Worm (Caenorhabditis elegans): Measurements from ENCODE around the gene nep-3.

The nep-3 gene

ce11 chrII:3843305-3843704 lies 33.7 kb downstream of the nep-3 start, which contains the start of the genes C17A2.7 and C17A2.3:
TSS of gene C17A2.7 (minus strand) at chrII:3843405.
TSS of gene C17A2.3 (plus strand) at chrII:3843609.
- TF ChIP-seq Y22D7AL.16 (tag; optimal IDR thresholded peaks at IDR 0.05), result no peak
- no peak for TF ChIP-seq zip-5 (tag; optimal IDR thresholded peaks at IDR 0.05)
- TF ChIP-seq K02D7.2 (tag; optimal IDR thresholded peaks at IDR 0.05), result no peak
- no peak for TF ChIP-seq unc-3 (GFP tag; conservative IDR thresholded peaks at IDR 0.05)
- no peak for TF ChIP-seq unc-3 (tag; optimal IDR thresholded peaks at IDR 0.05)
- no peak for TF ChIP-seq C08G9.2 (tag; optimal IDR thresholded peaks at IDR 0.05)

ce11 chrII:3839562-3839961 lies 37.5 kb downstream of the nep-3 start, which contains the start of gene C17A2.4:
TSS of gene C17A2.4 (plus strand) at chrII:3839862.
- TF ChIP-seq ref-2 (tag; optimal IDR thresholded peaks at IDR 0.05), result no peak
- no peak for TF ChIP-seq ceh-48 (tag; optimal IDR thresholded peaks at IDR 0.05)
- no peak for TF ChIP-seq nfya-1 (tag; optimal IDR thresholded peaks at IDR 0.05)
- TF ChIP-seq che-1 (tag; optimal IDR thresholded peaks at IDR 0.05), result no peak
- no peak for TF ChIP-seq ceh-19 (GFP tag; optimal IDR thresholded peaks at IDR 0.05)
- no peak for TF ChIP-seq elt-4 (tag; optimal IDR thresholded peaks at IDR 0.05)
- TF ChIP-seq npax-4 (tag; optimal IDR thresholded peaks at IDR 0.05), result no peak
- no peak for TF ChIP-seq mec-3 (tag; optimal IDR thresholded peaks at IDR 0.05; ENCODE audit: borderline replicate concordance)
- TF ChIP-seq T23F11.4 (GFP tag; optimal IDR thresholded peaks at IDR 0.05), result no peak
- TF ChIP-seq pax-1 (tag; optimal IDR thresholded peaks at IDR 0.05), result no peak
- TF ChIP-seq hlh-30 (tag; optimal IDR thresholded peaks at IDR 0.05; ENCODE audit: insufficient read depth), result no peak
- no peak for TF ChIP-seq ceh-6 (GFP tag; optimal IDR thresholded peaks at IDR 0.05)

- TF ChIP-seq rnt-1 (tag; optimal IDR thresholded peaks at IDR 0.05) (no peak), C08G9.2 (tag; optimal IDR thresholded peaks at IDR 0.05) (no peak)
Measured at ce11 chrII:3835915-3836314, 41.1 kb downstream of the nep-3 start, which contains the start of gene oac-4. TSS of gene oac-4 (minus strand) at chrII:3836015.

- TF ChIP-seq hlh-8 (tag; optimal IDR thresholded peaks at IDR 0.05) (no peak), unc-86 (tag; optimal IDR thresholded peaks at IDR 0.05) (no peak), sox-2 (GFP tag; IDR thresholded peaks at IDR 0.05) (no peak), K09A11.1 (tag; optimal IDR thresholded peaks at IDR 0.05; ENCODE audit: insufficient read depth) (no peak), nhr-232 (tag; optimal IDR thresholded peaks at IDR 0.05) (no peak), odd-2 (tag; optimal IDR thresholded peaks at IDR 0.05) (no peak), C38D4.7 (GFP tag; optimal IDR thresholded peaks at IDR 0.05) (no peak), pax-1 (tag; optimal IDR thresholded peaks at IDR 0.05) (no peak)
Measured at ce11 chrII:3832383-3832782, 44.6 kb downstream of the nep-3 start, which contains the start of gene F54D10.9. TSS of gene F54D10.9 (minus strand) at chrII:3832483.

- TF ChIP-seq odd-2 (tag; optimal IDR thresholded peaks at IDR 0.05), result no peak
- no peak for TF ChIP-seq ztf-16 (tag; optimal IDR thresholded peaks at IDR 0.05)
- no peak for TF ChIP-seq ceh-31 (tag; optimal IDR thresholded peaks at IDR 0.05)
- no peak for TF ChIP-seq fax-1 (tag; optimal IDR thresholded peaks at IDR 0.05)
- no peak for TF ChIP-seq elt-4 (tag; optimal IDR thresholded peaks at IDR 0.05)
- no peak for TF ChIP-seq nfya-1 (tag; optimal IDR thresholded peaks at IDR 0.05)
- no peak for TF ChIP-seq ceh-18 (tag; optimal IDR thresholded peaks at IDR 0.05)
- TF ChIP-seq pha-4 (tag; optimal IDR thresholded peaks at IDR 0.05), result no peak
- TF ChIP-seq sox-4 (tag; optimal IDR thresholded peaks at IDR 0.05), result no peak
- TF ChIP-seq F13H6.1 (tag; optimal IDR thresholded peaks at IDR 0.05), result no peak
- TF ChIP-seq ceh-2 (tag; optimal IDR thresholded peaks at IDR 0.05), result no peak
- TF ChIP-seq gmeb-2 (tag; optimal IDR thresholded peaks at IDR 0.05), result no peak
Measured at ce11 chrII:3829623-3830022, 47.4 kb downstream of the nep-3 start.
